Worm (Caenorhabditis elegans): Measurements from ENCODE around the gene pha-1.

pha-1 gene

DNA sequence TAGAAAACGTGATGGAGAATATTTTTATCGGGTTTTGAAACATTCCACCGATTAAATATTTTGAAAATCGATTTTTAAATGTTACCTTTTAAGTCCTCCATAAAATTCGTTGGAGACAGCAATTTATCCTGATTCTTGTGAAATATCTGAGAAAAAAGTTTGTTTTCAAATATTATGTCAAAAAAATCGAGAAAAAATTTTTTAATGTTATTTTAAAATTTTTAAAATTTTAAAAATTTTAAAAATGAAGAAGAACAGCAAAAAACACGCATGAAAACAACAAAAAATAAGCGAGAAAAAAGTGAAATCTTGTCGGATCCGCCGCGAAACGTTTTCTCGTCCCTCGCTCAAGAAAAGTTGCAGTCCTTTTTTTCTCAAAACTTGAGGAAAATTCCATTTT lies 4.0 kb upstream of the pha-1 start, which contains the start of gene Y48A6C.8:
Gene Y48A6C.8 (minus strand): TSS at position 101 of the 400 bp plus-strand sequence.
- no peak for TF ChIP-seq tbx-7 (tag; optimal IDR thresholded peaks at IDR 0.05)
- no peak for TF ChIP-seq unc-3 (GFP tag; conservative IDR thresholded peaks at IDR 0.05)
- TF ChIP-seq unc-3 (tag; optimal IDR thresholded peaks at IDR 0.05) = no peak
- TF ChIP-seq ceh-45 (GFP tag; IDR thresholded peaks at IDR 0.05) = no peak
- TF ChIP-seq ceh-30 (tag; optimal IDR thresholded peaks at IDR 0.05) = no peak
- TF ChIP-seq ceh-22 (tag; optimal IDR thresholded peaks at IDR 0.05) = no peak
- TF ChIP-seq T23F11.4 (GFP tag; optimal IDR thresholded peaks at IDR 0.05) = no peak
- no peak for TF ChIP-seq ceh-14 (tag; optimal IDR thresholded peaks at IDR 0.05)
- TF ChIP-seq ceh-48 (tag; optimal IDR thresholded peaks at IDR 0.05) = no peak
- TF ChIP-seq ref-2 (tag; optimal IDR thresholded peaks at IDR 0.05) = no peak
- TF ChIP-seq gmeb-2 (tag; optimal IDR thresholded peaks at IDR 0.05) = no peak
- no peak for TF ChIP-seq ceh-2 (tag; optimal IDR thresholded peaks at IDR 0.05)
- TF ChIP-seq hlh-15 (tag; optimal IDR thresholded peaks at IDR 0.05) = no peak
- no peak for TF ChIP-seq ceh-9 (tag; optimal IDR thresholded peaks at IDR 0.05)
- TF ChIP-seq pax-1 (tag; optimal IDR thresholded peaks at IDR 0.05) = no peak
- TF ChIP-seq ceh-19 (GFP tag; optimal IDR thresholded peaks at IDR 0.05) = no peak
- no peak for TF ChIP-seq ceh-24 (tag; optimal IDR thresholded peaks at IDR 0.05)
- no peak for TF ChIP-seq elt-4 (tag; optimal IDR thresholded peaks at IDR 0.05)
- TF ChIP-seq ama-1 (optimal IDR thresholded peaks at IDR 0.05) = no peak
- no peak for TF ChIP-seq odd-2 (tag; optimal IDR thresholded peaks at IDR 0.05)
- no peak for TF ChIP-seq pag-3 (tag; optimal IDR thresholded peaks at IDR 0.05; ENCODE audit: borderline replicate concordance)

DNA sequence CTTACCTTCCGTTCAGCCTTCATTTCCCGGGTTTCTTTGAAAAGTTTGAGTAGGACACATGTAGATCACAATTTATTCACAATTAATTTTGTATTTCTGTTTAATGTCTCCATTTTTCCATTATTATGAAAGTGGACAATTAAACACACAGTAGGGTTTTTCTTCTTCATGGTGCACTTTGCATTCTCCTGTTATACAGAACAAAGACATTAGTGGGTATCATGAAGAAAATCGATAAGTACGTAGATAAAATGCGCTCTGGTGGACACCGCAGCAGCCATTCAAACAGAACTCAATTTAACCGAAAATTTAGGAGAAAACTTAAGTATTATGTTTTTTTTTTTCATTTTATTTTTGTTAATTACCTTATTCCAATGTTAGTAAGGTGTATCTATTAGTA lies 2.2 kb upstream of the pha-1 start:
- TF ChIP-seq ceh-48 (tag; optimal IDR thresholded peaks at IDR 0.05) (peak; percentile 67), mec-3 (tag; optimal IDR thresholded peaks at IDR 0.05; ENCODE audit: borderline replicate concordance) (no peak), unc-42 (tag; optimal IDR thresholded peaks at IDR 0.05) (peak; percentile 45)

DNA sequence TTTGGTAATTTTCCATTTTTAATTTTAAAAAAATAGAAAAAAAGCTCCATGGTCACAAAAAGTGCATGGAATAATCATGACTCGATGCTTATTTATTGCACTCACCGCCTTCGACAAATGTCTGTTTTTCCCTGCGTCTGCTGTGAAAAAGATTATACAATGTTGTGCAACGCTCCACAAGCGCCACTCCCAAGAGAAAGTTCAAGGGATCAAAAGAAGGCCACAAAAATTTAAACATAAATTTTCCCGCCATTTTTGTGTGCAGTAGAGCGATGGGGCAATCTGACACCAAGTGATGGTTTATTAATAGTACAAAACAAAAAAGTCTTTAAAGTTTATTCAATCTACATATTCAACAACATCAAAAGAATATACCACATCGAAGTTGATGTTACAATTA lies 7.3 kb downstream of the pha-1 start, which contains the start of gene fbxa-128:
Gene fbxa-128 (minus strand): TSS at position 192 of the 400 bp plus-strand sequence.
- no peak for TF ChIP-seq unc-3 (GFP tag; conservative IDR thresholded peaks at IDR 0.05)
- no peak for TF ChIP-seq unc-3 (tag; optimal IDR thresholded peaks at IDR 0.05)
- peak; percentile 16 for TF ChIP-seq nfya-1 (tag; optimal IDR thresholded peaks at IDR 0.05)
- no peak for TF ChIP-seq pat-9 (tag; optimal IDR thresholded peaks at IDR 0.05)

DNA sequence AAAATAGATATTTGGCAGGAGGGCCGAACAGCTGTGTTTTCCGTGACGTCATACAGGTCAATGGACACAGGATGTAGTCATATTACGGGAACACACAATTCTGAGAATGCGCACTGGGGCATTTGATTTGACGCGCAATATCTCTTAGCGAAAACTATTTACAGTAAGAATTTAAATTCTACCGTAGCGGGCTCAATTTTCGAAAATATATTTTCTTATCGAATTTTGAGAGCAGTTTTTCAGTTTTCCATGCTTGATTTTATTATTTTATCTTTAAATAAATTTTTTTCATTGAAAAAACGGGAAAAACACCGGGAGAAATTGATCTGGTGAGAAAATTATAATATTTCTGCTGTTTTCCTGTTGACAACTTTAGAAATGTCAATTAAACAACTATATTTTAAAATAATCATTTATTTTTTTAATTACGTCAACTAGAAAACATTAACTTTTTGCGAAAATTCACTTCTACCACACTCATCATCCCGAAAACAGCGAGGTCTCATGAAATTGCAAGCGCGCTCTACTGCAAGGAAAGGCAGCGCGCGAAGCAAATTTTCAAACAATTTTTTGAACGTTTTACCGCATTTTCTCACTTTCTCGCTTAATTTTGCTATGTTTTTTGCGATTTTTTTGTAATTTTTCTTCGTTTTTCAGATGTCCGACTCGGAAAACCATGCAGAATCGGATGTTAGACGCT lies 10.4 kb downstream of the pha-1 start, which contains the start of the genes Y47D3A.1 and pola-1:
Gene Y47D3A.1 (minus strand): TSS at position 51 of the 700 bp plus-strand sequence.
Gene pola-1 (plus strand): TSS at position 658 of the 700 bp plus-strand sequence.
- TF ChIP-seq tbx-2 (tag; optimal IDR thresholded peaks at IDR 0.05) (peak; percentile 89), unc-3 (GFP tag; conservative IDR thresholded peaks at IDR 0.05) (peak; percentile 24; the same call in 1 of the 2 replicates), unc-3 (tag; optimal IDR thresholded peaks at IDR 0.05) (no peak), K02D7.2 (tag; optimal IDR thresholded peaks at IDR 0.05) (no peak), nhr-232 (tag; optimal IDR thresholded peaks at IDR 0.05) (no peak), hlh-15 (tag; optimal IDR thresholded peaks at IDR 0.05) (peak; percentile 6), pros-1 (tag; optimal IDR thresholded peaks at IDR 0.05) (peak; percentile 38), C08G9.2 (tag; optimal IDR thresholded peaks at IDR 0.05) (peak; percentile 82), nfya-1 (tag; optimal IDR thresholded peaks at IDR 0.05) (peak; percentile 57), syd-9 (tag; optimal IDR thresholded peaks at IDR 0.05) (no peak), fkh-10 (GFP tag; optimal IDR thresholded peaks at IDR 0.05) (no peak), hlh-8 (tag; optimal IDR thresholded peaks at IDR 0.05) (peak; percentile 67), ttx-3 (tag; optimal IDR thresholded peaks at IDR 0.05) (peak; percentile 47), T23F11.4 (GFP tag; optimal IDR thresholded peaks at IDR 0.05) (no peak), ceh-34 (tag; optimal IDR thresholded peaks at IDR 0.05) (peak; percentile 55), ceh-31 (tag; optimal IDR thresholded peaks at IDR 0.05) (peak; percentile 95), che-1 (tag; optimal IDR thresholded peaks at IDR 0.05) (peak; percentile 13), ref-2 (tag; optimal IDR thresholded peaks at IDR 0.05) (peak; percentile 87), pat-9 (tag; optimal IDR thresholded peaks at IDR 0.05) (no peak), sox-2 (GFP tag; IDR thresholded peaks at IDR 0.05) (no peak), ceh-9 (tag; optimal IDR thresholded peaks at IDR 0.05) (no peak), unc-86 (tag; optimal IDR thresholded peaks at IDR 0.05) (peak; percentile 49), gmeb-2 (tag; optimal IDR thresholded peaks at IDR 0.05) (peak; percentile 3), ceh-19 (GFP tag; optimal IDR thresholded peaks at IDR 0.05) (no peak), K09A11.1 (tag; optimal IDR thresholded peaks at IDR 0.05; ENCODE audit: insufficient read depth) (no peak), elt-2 (tag; optimal IDR thresholded peaks at IDR 0.05) (peak; percentile 74), rnt-1 (tag; optimal IDR thresholded peaks at IDR 0.05) (peak; percentile 88), F13H6.1 (tag; optimal IDR thresholded peaks at IDR 0.05) (peak; percentile 49), ztf-16 (tag; optimal IDR thresholded peaks at IDR 0.05) (peak; percentile 59), ets-4 (tag; optimal IDR thresholded peaks at IDR 0.05) (peak; percentile 78)

All from whole organism, late embryonic.